Fruit fly (Drosophila melanogaster) whole organism, embryonic: ENCODE measurements around the gene Cpr62Ba.

Experiments
- BEAF-32 ChIP-seq: fragments of 200-800 bp; sonication (Bioruptor generic); optimal IDR thresholded peaks from 3 replicates; lab custom pipeline; 2017; ENCODE audit warnings: missing biosample characterization, missing genetic modification characterization, mild to moderate bottlenecking, moderate library complexity, missing genetic modification reagents
- Bgb ChIP-seq: fragments of 200-800 bp; sonication (Bioruptor generic); IDR thresholded peaks from 2 replicates; pipeline ENCODE4 v1.3.6; 2022; ENCODE audit warnings: missing biosample characterization, missing genetic modification characterization; ENCODE audit not compliant: partially characterized antibody
- CG10209 ChIP-seq: fragments of 200-800 bp; sonication (Bioruptor generic); optimal IDR thresholded peaks from 3 replicates; lab custom pipeline; 2017; ENCODE audit warnings: missing biosample characterization, mild to moderate bottlenecking, missing genetic modification characterization, missing genetic modification reagents
- CG12942 ChIP-seq: fragments of 200-800 bp; sonication (Bioruptor generic); optimal IDR thresholded peaks from 3 replicates; lab custom pipeline; 2016; ENCODE audit warnings: missing biosample characterization, missing genetic modification characterization
- CG14441 ChIP-seq: fragments of 200-800 bp; sonication (Bioruptor generic); IDR thresholded peaks from 2 replicates; pipeline ENCODE4 v1.3.6; 2022; ENCODE audit warnings: missing biosample characterization, missing genetic modification characterization
- CG14667 ChIP-seq: fragments of 200-800 bp; sonication (Bioruptor generic); IDR thresholded peaks from 2 replicates; pipeline ENCODE4 v1.3.6; 2022; ENCODE audit warnings: missing biosample characterization, missing genetic modification characterization
- CG15011 ChIP-seq: fragments of 200-800 bp; sonication (Bioruptor generic); optimal IDR thresholded peaks from 3 replicates; lab custom pipeline; 2018; ENCODE audit warnings: missing biosample characterization, mild to moderate bottlenecking, missing genetic modification characterization
- CG16779 ChIP-seq: fragments of 200-800 bp; sonication (Bioruptor generic); IDR thresholded peaks from 2 replicates; pipeline ENCODE4 v1.3.6; 2022; ENCODE audit warnings: missing biosample characterization, missing genetic modification characterization
- CG17385 ChIP-seq: fragments of 200-800 bp; sonication (Bioruptor generic); optimal IDR thresholded peaks from 3 replicates; lab custom pipeline; 2018; ENCODE audit warnings: missing biosample characterization, mild to moderate bottlenecking, missing genetic modification characterization
- CG17912 ChIP-seq: fragments of 200-800 bp; sonication (Bioruptor generic); optimal IDR thresholded peaks from 2 replicates; lab custom pipeline; 2018; ENCODE audit warnings: missing biosample characterization, mild to moderate bottlenecking, missing genetic modification characterization
- CG30431 ChIP-seq: fragments of 200-800 bp; sonication (Bioruptor generic); optimal IDR thresholded peaks from 2 replicates; lab custom pipeline; 2017; ENCODE audit warnings: missing biosample characterization, missing genetic modification characterization
- CG32532 ChIP-seq: fragments of 200-800 bp; sonication (Bioruptor generic); IDR thresholded peaks from 2 replicates; pipeline ENCODE4 v1.3.6; 2022; ENCODE audit warnings: missing biosample characterization, missing genetic modification characterization
- CG32772 ChIP-seq: fragments of 200-800 bp; sonication (Bioruptor generic); IDR thresholded peaks from 2 replicates; pipeline ENCODE4 v1.3.6; 2022; ENCODE audit warnings: missing biosample characterization, missing genetic modification characterization
- CG42726 ChIP-seq: fragments of 200-800 bp; sonication (Bioruptor generic); IDR thresholded peaks from 2 replicates; pipeline ENCODE4 v1.3.6; 2022; ENCODE audit warnings: missing biosample characterization, missing genetic modification characterization; ENCODE audit not compliant: partially characterized antibody
- CG4707 ChIP-seq: fragments of 200-800 bp; sonication (Bioruptor generic); optimal IDR thresholded peaks from 2 replicates; lab custom pipeline; 2018; ENCODE audit warnings: missing biosample characterization, mild to moderate bottlenecking, missing genetic modification characterization, moderate library complexity
- CG6175 ChIP-seq: fragments of 200-800 bp; sonication (Bioruptor generic); IDR thresholded peaks from 3 replicates; pipeline ENCODE4 v1.3.6; 2022; ENCODE audit warnings: missing biosample characterization, missing genetic modification characterization
- CG6854 ChIP-seq: fragments of 200-800 bp; sonication (Bioruptor generic); optimal IDR thresholded peaks from 3 replicates; lab custom pipeline; 2017; ENCODE audit warnings: missing biosample characterization, mild to moderate bottlenecking, missing genetic modification characterization
- Dll ChIP-seq: fragments of 200-800 bp; sonication (Bioruptor generic); IDR thresholded peaks from 4 replicates; pipeline ENCODE4 v1.3.6; 2022; ENCODE audit warnings: missing biosample characterization, missing genetic modification characterization; ENCODE audit not compliant: partially characterized antibody
- Dp ChIP-seq: fragments of 200-800 bp; sonication (Bioruptor generic); optimal IDR thresholded peaks from 2 replicates; lab custom pipeline; 2018; ENCODE audit warnings: missing biosample characterization, mild to moderate bottlenecking, missing genetic modification characterization, moderate library complexity
- Drgx ChIP-seq: fragments of 200-800 bp; sonication (Bioruptor generic); IDR thresholded peaks from 2 replicates; pipeline ENCODE4 v1.3.6; 2022; ENCODE audit warnings: missing biosample characterization, missing genetic modification characterization
- Hr3 ChIP-seq: fragments of 200-800 bp; sonication (Bioruptor generic); optimal IDR thresholded peaks from 3 replicates; lab custom pipeline; 2016; ENCODE audit warnings: missing biosample characterization, missing genetic modification characterization
- Hr39 ChIP-seq: fragments of >200 bp; optimal IDR thresholded peaks from 2 replicates; lab custom pipeline; 2017
- Max ChIP-seq: fragments of 200-800 bp; sonication (Bioruptor generic); optimal IDR thresholded peaks from 2 replicates; lab custom pipeline; 2016; ENCODE audit warnings: missing biosample characterization, mild to moderate bottlenecking, missing genetic modification characterization
- Mrtf ChIP-seq: fragments of 200-800 bp; sonication (Bioruptor generic); IDR thresholded peaks from 3 replicates; pipeline ENCODE4 v1.3.6; 2022; ENCODE audit warnings: missing biosample characterization, missing genetic modification characterization
- NfI ChIP-seq: fragments of 200-800 bp; sonication (Bioruptor generic); optimal IDR thresholded peaks from 3 replicates; lab custom pipeline; 2018; ENCODE audit warnings: missing biosample characterization, mild to moderate bottlenecking, missing genetic modification characterization, moderate library complexity
- Rx ChIP-seq: fragments of 200-800 bp; sonication (Bioruptor generic); IDR thresholded peaks from 2 replicates; pipeline ENCODE4 v1.3.6; 2022; ENCODE audit warnings: missing biosample characterization, missing genetic modification characterization
- Sox100B ChIP-seq: fragments of 200-800 bp; sonication (Bioruptor generic); optimal IDR thresholded peaks from 3 replicates; lab custom pipeline; 2018; ENCODE audit warnings: missing biosample characterization, mild to moderate bottlenecking, missing genetic modification characterization
- Sox102F ChIP-seq: fragments of 200-800 bp; sonication (Bioruptor generic); optimal IDR thresholded peaks from 2 replicates; lab custom pipeline; 2018; ENCODE audit warnings: missing biosample characterization, mild to moderate bottlenecking, missing genetic modification characterization, moderate library complexity
- Xrp1 ChIP-seq: fragments of 200-800 bp; sonication (Bioruptor generic); IDR thresholded peaks from 2 replicates; pipeline ENCODE4 v1.3.6; 2022; ENCODE audit warnings: missing biosample characterization, missing genetic modification characterization
- ac ChIP-seq: fragments of 200-800 bp; sonication (Bioruptor generic); optimal IDR thresholded peaks from 3 replicates; lab custom pipeline; 2017; ENCODE audit warnings: missing biosample characterization, mild to moderate bottlenecking, missing genetic modification characterization
- ara ChIP-seq: fragments of 200-800 bp; sonication (Bioruptor generic); IDR thresholded peaks from 2 replicates; pipeline ENCODE4 v1.3.6; 2022; ENCODE audit warnings: missing biosample characterization, missing genetic modification characterization
- bcd ChIP-seq: fragments of 200-800 bp; sonication (Bioruptor generic); optimal IDR thresholded peaks from 2 replicates; lab custom pipeline; 2017; ENCODE audit warnings: missing biosample characterization, mild to moderate bottlenecking, missing genetic modification characterization
- cad ChIP-seq: fragments of >200 bp; optimal IDR thresholded peaks from 2 replicates; lab custom pipeline; 2017; ENCODE audit warnings: missing biosample characterization, missing genetic modification characterization
- cg ChIP-seq: fragments of 200-800 bp; sonication (Bioruptor generic); optimal IDR thresholded peaks from 3 replicates; lab custom pipeline; 2019; ENCODE audit warnings: missing biosample characterization, mild to moderate bottlenecking, missing genetic modification characterization, moderate library complexity
- dm ChIP-seq: fragments of 200-800 bp; sonication (Bioruptor generic); optimal IDR thresholded peaks from 3 replicates; lab custom pipeline; 2016; ENCODE audit warnings: missing biosample characterization, missing genetic modification characterization
- esg ChIP-seq: fragments of 200-800 bp; sonication (Bioruptor generic); conservative IDR thresholded peaks from 2 replicates; pipeline ENCODE4 v1.3.6; 2022; ENCODE audit warnings: missing biosample characterization, missing genetic modification characterization
- fru ChIP-seq: fragments of >200 bp; optimal IDR thresholded peaks from 2 replicates; lab custom pipeline; 2017
- gfzf ChIP-seq: fragments of 200-800 bp; sonication (Bioruptor generic); optimal IDR thresholded peaks from 2 replicates; lab custom pipeline; 2016; ENCODE audit warnings: missing biosample characterization, mild to moderate bottlenecking, missing genetic modification characterization, moderate library complexity
- klu ChIP-seq: fragments of 200-800 bp; sonication (Bioruptor generic); IDR thresholded peaks from 2 replicates; pipeline ENCODE4 v1.3.6; 2022; ENCODE audit warnings: missing biosample characterization, missing genetic modification characterization
- kni ChIP-seq: fragments of 200-800 bp; sonication (Bioruptor generic); optimal IDR thresholded peaks from 3 replicates; lab custom pipeline; 2017; ENCODE audit warnings: mild to moderate bottlenecking, missing biosample characterization, missing genetic modification reagents, missing genetic modification characterization
- lov ChIP-seq, 2 experiments: fragments of 200-800 bp in 1 of 2; fragments of >200 bp in 1 of 2; sonication (Bioruptor generic) in 1 of 2; IDR thresholded peaks in 1 of 2; optimal IDR thresholded peaks in 1 of 2; 2 replicates in 1 of 2; 3 replicates in 1 of 2; pipeline versions ENCODE4 v1.3.6 to Lab custom; 2017 to 2022; ENCODE audit warnings: missing biosample characterization in 1 of 2, missing genetic modification characterization in 1 of 2
- nerfin-2 ChIP-seq: fragments of 200-800 bp; sonication (Bioruptor generic); IDR thresholded peaks from 2 replicates; pipeline ENCODE4 v1.3.6; 2022; ENCODE audit warnings: missing biosample characterization, missing genetic modification characterization; ENCODE audit not compliant: partially characterized antibody
- pb ChIP-seq: fragments of 200-800 bp; sonication (Bioruptor generic); optimal IDR thresholded peaks from 3 replicates; lab custom pipeline; 2016; ENCODE audit warnings: missing biosample characterization, missing genetic modification characterization
- peb ChIP-seq: fragments of 200-800 bp; sonication (Bioruptor generic); IDR thresholded peaks from 2 replicates; pipeline ENCODE4 v1.3.6; 2022; ENCODE audit warnings: missing biosample characterization, missing genetic modification characterization
- sd ChIP-seq: fragments of 200-800 bp; sonication (Bioruptor generic); optimal IDR thresholded peaks from 3 replicates; lab custom pipeline; 2018; ENCODE audit warnings: missing biosample characterization, mild to moderate bottlenecking, missing genetic modification characterization, moderate library complexity
- stc ChIP-seq: fragments of 200-800 bp; sonication (Bioruptor generic); IDR thresholded peaks from 2 replicates; pipeline ENCODE4 v1.3.6; 2022; ENCODE audit warnings: missing biosample characterization, missing genetic modification characterization
- tin ChIP-seq: fragments of 200-800 bp; sonication (Bioruptor generic); optimal IDR thresholded peaks from 3 replicates; lab custom pipeline; 2016; ENCODE audit warnings: missing biosample characterization, missing genetic modification characterization
- tll ChIP-seq, 2 experiments: fragments of 200-800 bp in 1 of 2; fragments of >200 bp in 1 of 2; sonication (Bioruptor generic) in 1 of 2; optimal IDR thresholded peaks; 2 replicates each; lab custom pipeline; 2017 to 2019; ENCODE audit warnings: missing biosample characterization in 2 of 2, missing genetic modification characterization in 2 of 2, mild to moderate bottlenecking in 1 of 2, moderate library complexity in 1 of 2
- toy ChIP-seq: fragments of 200-800 bp; sonication (Bioruptor generic); IDR thresholded peaks from 2 replicates; pipeline ENCODE4 v1.3.6; 2022; ENCODE audit warnings: missing biosample characterization, missing genetic modification characterization
- twi ChIP-seq: fragments of 200-800 bp; optimal IDR thresholded peaks from 2 replicates; lab custom pipeline; 2019; ENCODE audit warnings: missing biosample characterization, mild to moderate bottlenecking, missing genetic modification characterization, moderate library complexity

Cpr62Ba gene

dm6 chr3L:1876215-1876625 lies 44.6 kb upstream of the Cpr62Ba start, which contains the start of gene dre4 (continued):
- TF ChIP-seq CG6854 (GFP tag; lab: Kevin White, UChicago) = no peak
- no peak for TF ChIP-seq CG6175 (GFP tag; lab: Robert Waterston, UW)
- peak; percentile 74 for TF ChIP-seq bcd (GFP tag; lab: Kevin White, UChicago)
- TF ChIP-seq Dll = 0 out of 4 replicates have a peak, but pooled peaks have one; percentile 39
- TF ChIP-seq twi (tag; lab: Kevin White, UChicago) = no peak
- peak; percentile 57 for TF ChIP-seq Drgx
- peak; percentile 73 for TF ChIP-seq tin
- TF ChIP-seq CG42726 (GFP tag; lab: Robert Waterston, UW) = no peak
- peak; percentile 50 for TF ChIP-seq Rx (GFP tag; lab: Robert Waterston, UW)
- TF ChIP-seq lov (optimal IDR thresholded peaks at IDR 0.05; lab: Kevin White, UChicago) = no peak
- TF ChIP-seq lov (GFP tag; IDR thresholded peaks at IDR 0.05; lab: Robert Waterston, UW) = 0 out of 3 replicates have a peak, but pooled peaks have one; percentile 18
- TF ChIP-seq Mrtf = peak; percentile 13; the same call in 1 of the 3 replicates
- no peak for TF ChIP-seq fru (lab: Kevin White, UChicago)
- peak; percentile 65 for TF ChIP-seq CG14441 (GFP tag; lab: Robert Waterston, UW)
- TF ChIP-seq CG17912 (GFP tag; lab: Kevin White, UChicago) = no peak
- peak; percentile 81 for TF ChIP-seq Dp (GFP tag; lab: Kevin White, UChicago)
- TF ChIP-seq Sox102F = peak; percentile 66
- peak; percentile 58; the same call in 1 of the 2 replicates for TF ChIP-seq klu
- no peak for TF ChIP-seq peb
- peak; percentile 4 for TF ChIP-seq CG4707
- TF ChIP-seq CG32772 (GFP tag; lab: Robert Waterston, UW) = no peak
- peak; percentile 43 for TF ChIP-seq CG12942 (GFP tag; lab: Kevin White, UChicago)
- no peak for TF ChIP-seq Hr39 (lab: Kevin White, UChicago)
- no peak for TF ChIP-seq kni (GFP tag; lab: Kevin White, UChicago)
- TF ChIP-seq dm (GFP tag; lab: Kevin White, UChicago) = peak; percentile 66
- TF ChIP-seq tll (GFP tag; optimal IDR thresholded peaks at IDR 0.05; lab: Kevin White, UChicago) = no peak
- peak; percentile 97 for TF ChIP-seq gfzf (GFP tag; lab: Kevin White, UChicago)
- 0 out of 2 replicates have a peak, but pooled peaks have one; percentile 15 for TF ChIP-seq CG16779 (GFP tag; lab: Robert Waterston, UW)
- peak; percentile 80 for TF ChIP-seq ara (GFP tag; lab: Robert Waterston, UW)
- peak; percentile 45; the same call in 1 of the 2 replicates for TF ChIP-seq stc (GFP tag; lab: Robert Waterston, UW)
- no peak for TF ChIP-seq toy (GFP tag; lab: Robert Waterston, UW)
- peak; percentile 41 for TF ChIP-seq CG30431 (GFP tag; lab: Kevin White, UChicago)
- peak; percentile 42 for TF ChIP-seq NfI
- 0 out of 2 replicates have a peak, but pooled peaks have one; percentile 35 for TF ChIP-seq CG14667
- no peak for TF ChIP-seq cg
- TF ChIP-seq Max (GFP tag; lab: Kevin White, UChicago) = peak; percentile 65
- TF ChIP-seq Sox100B (GFP tag; lab: Kevin White, UChicago) = no peak
- TF ChIP-seq Hr3 (GFP tag; lab: Kevin White, UChicago) = peak; percentile 63
- peak; percentile 96 for TF ChIP-seq sd
- TF ChIP-seq Xrp1 (GFP tag; lab: Robert Waterston, UW) = peak; percentile 80
- TF ChIP-seq CG17385 (GFP tag; lab: Kevin White, UChicago) = peak; percentile 98
- TF ChIP-seq pb (GFP tag; lab: Kevin White, UChicago) = peak; percentile 23
- peak; percentile 70 for TF ChIP-seq Bgb (GFP tag; lab: Robert Waterston, UW)
- TF ChIP-seq ac (GFP tag; lab: Kevin White, UChicago) = no peak
- TF ChIP-seq CG10209 (GFP tag; lab: Kevin White, UChicago) = peak; percentile 70
- TF ChIP-seq cad (GFP tag; lab: Kevin White, UChicago) = no peak
- peak; percentile 85 for TF ChIP-seq CG32532 (GFP tag; lab: Robert Waterston, UW)
- TF ChIP-seq BEAF-32 = peak; percentile 63
- TF ChIP-seq esg (GFP tag; lab: Robert Waterston, UW) = peak; percentile 45; the same call in 1 of the 2 replicates
- peak; percentile 27 for TF ChIP-seq CG15011 (GFP tag; lab: Kevin White, UChicago)
- no peak for TF ChIP-seq nerfin-2 (GFP tag; lab: Robert Waterston, UW)
